Fruit fly (Drosophila melanogaster): ENCODE results near the gene AlaRS.

AlaRS gene

dm6 chr2L:8381508-8382036 is at the start of gene AlaRS:
TSS of gene AlaRS (minus strand) at chr2L:8381764.
- TF ChIP-seq fd96Ca (GFP tag; IDR thresholded peaks at IDR 0.05), result no peak
- TF ChIP-seq CG13204 (GFP tag; optimal IDR thresholded peaks at IDR 0.05), result no peak
- TF ChIP-seq CG9948 (tag; optimal IDR thresholded peaks at IDR 0.05), result peak; percentile 16
- no peak for TF ChIP-seq CG32121 (GFP tag; IDR thresholded peaks at IDR 0.05)
- TF ChIP-seq CG14655 (GFP tag; optimal IDR thresholded peaks at IDR 0.05), result peak; percentile 2
- no peak for TF ChIP-seq CG8301 (tag; optimal IDR thresholded peaks at IDR 0.05)
- TF ChIP-seq Ets98B (GFP tag; IDR thresholded peaks at IDR 0.05), result peak; percentile 37
- TF ChIP-seq gl (tag; optimal IDR thresholded peaks at IDR 0.05), result no peak
- TF ChIP-seq D1 (tag; optimal IDR thresholded peaks at IDR 0.05), result no peak
- peak; percentile 36 for TF ChIP-seq CG8159 (tag; optimal IDR thresholded peaks at IDR 0.05)
- no peak for TF ChIP-seq CG10348 (GFP tag; IDR thresholded peaks at IDR 0.05)
- peak; percentile 28 for TF ChIP-seq CG17806 (tag; optimal IDR thresholded peaks at IDR 0.05)
- peak; percentile 32 for TF ChIP-seq CG15710 (tag; optimal IDR thresholded peaks at IDR 0.05)
- TF ChIP-seq EcR (GFP tag; optimal IDR thresholded peaks at IDR 0.05), result no peak
- peak; percentile 5 for TF ChIP-seq CG34367 (tag; optimal IDR thresholded peaks at IDR 0.05)
- TF ChIP-seq CG4496 (GFP tag; IDR thresholded peaks at IDR 0.05), result no peak
- TF ChIP-seq Pif1A (GFP tag; optimal IDR thresholded peaks at IDR 0.05), result peak; percentile 31
- TF ChIP-seq Pif1B (GFP tag; optimal IDR thresholded peaks at IDR 0.05), result peak; percentile 51
- TF ChIP-seq Snoo (tag; optimal IDR thresholded peaks at IDR 0.05), result peak; percentile 21
- no peak for TF ChIP-seq rn (GFP tag; IDR thresholded peaks at IDR 0.05)
- no peak for TF ChIP-seq CG12605 (GFP tag; IDR thresholded peaks at IDR 0.05)

dm6 chr2L:8426801-8427200 is 45.2 kb upstream of the AlaRS start:
- TF ChIP-seq CG8159 (tag; optimal IDR thresholded peaks at IDR 0.05) (no peak), CG17806 (tag; optimal IDR thresholded peaks at IDR 0.05) (no peak), CG14655 (GFP tag; optimal IDR thresholded peaks at IDR 0.05) (no peak), D1 (tag; optimal IDR thresholded peaks at IDR 0.05) (no peak), fd96Ca (GFP tag; IDR thresholded peaks at IDR 0.05) (no peak), EcR (GFP tag; optimal IDR thresholded peaks at IDR 0.05) (no peak)

DNA sequence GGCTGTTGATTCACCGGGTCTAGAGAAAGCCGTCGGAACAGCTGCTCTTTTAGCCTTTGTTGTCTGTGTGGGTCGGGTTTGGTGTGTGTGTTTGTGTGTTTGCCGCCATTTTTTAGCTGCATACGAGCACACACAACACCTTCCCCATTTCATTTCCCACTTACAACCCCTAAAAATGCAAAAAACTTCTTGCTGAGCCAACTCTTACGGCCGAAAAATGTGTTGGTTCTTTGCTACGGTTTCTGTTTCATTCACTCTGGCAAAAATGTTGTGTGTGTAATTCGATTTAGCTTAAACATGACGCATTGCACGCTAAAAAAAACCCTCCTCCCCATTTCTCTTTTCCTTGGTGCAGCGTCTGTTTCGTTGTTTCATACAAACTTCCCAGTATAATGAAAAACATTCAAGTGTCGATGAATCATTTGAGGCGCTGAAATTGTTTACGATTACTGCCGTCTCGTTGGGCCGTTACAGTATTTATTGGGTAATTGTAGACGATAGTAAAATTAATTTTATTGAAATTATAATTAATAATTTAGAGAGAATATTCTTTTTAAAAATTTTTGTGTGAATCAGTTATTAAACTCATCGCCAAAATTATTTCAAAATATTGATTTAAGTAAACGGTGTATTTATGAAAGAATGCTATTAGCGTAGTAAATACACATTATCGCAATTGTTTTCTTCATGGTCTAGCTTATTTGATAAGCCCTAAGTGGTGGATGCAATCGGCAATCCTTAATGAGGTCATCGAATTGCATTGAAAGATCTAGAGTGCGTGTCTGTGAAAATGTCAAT is 44.6 kb upstream of the AlaRS start:
- TF ChIP-seq CG10348 (GFP tag; IDR thresholded peaks at IDR 0.05), result no peak
- no peak for TF ChIP-seq CG32121 (GFP tag; IDR thresholded peaks at IDR 0.05)
- TF ChIP-seq CG4496 (GFP tag; IDR thresholded peaks at IDR 0.05), result no peak
- TF ChIP-seq CG15710 (tag; optimal IDR thresholded peaks at IDR 0.05), result no peak
- TF ChIP-seq CG14655 (GFP tag; optimal IDR thresholded peaks at IDR 0.05), result no peak
- TF ChIP-seq CG17806 (tag; optimal IDR thresholded peaks at IDR 0.05), result no peak
- no peak for TF ChIP-seq CG12605 (GFP tag; IDR thresholded peaks at IDR 0.05)
- no peak for TF ChIP-seq CG9948 (tag; optimal IDR thresholded peaks at IDR 0.05)
- TF ChIP-seq CG8301 (tag; optimal IDR thresholded peaks at IDR 0.05), result no peak
- no peak for TF ChIP-seq CG13204 (GFP tag; optimal IDR thresholded peaks at IDR 0.05)
- no peak for TF ChIP-seq EcR (GFP tag; optimal IDR thresholded peaks at IDR 0.05)
- no peak for TF ChIP-seq CG8159 (tag; optimal IDR thresholded peaks at IDR 0.05)
- no peak for TF ChIP-seq Pif1B (GFP tag; optimal IDR thresholded peaks at IDR 0.05)
- no peak for TF ChIP-seq Pif1A (GFP tag; optimal IDR thresholded peaks at IDR 0.05)
- no peak for TF ChIP-seq fd96Ca (GFP tag; IDR thresholded peaks at IDR 0.05)
- TF ChIP-seq Snoo (tag; optimal IDR thresholded peaks at IDR 0.05), result no peak
- no peak for TF ChIP-seq rn (GFP tag; IDR thresholded peaks at IDR 0.05)
- no peak for TF ChIP-seq gl (tag; optimal IDR thresholded peaks at IDR 0.05)
- TF ChIP-seq D1 (tag; optimal IDR thresholded peaks at IDR 0.05), result no peak

- no peak for TF ChIP-seq CG14655 (GFP tag; optimal IDR thresholded peaks at IDR 0.05)
- TF ChIP-seq CG34367 (tag; optimal IDR thresholded peaks at IDR 0.05), result no peak
- peak; percentile 72 for TF ChIP-seq EcR (GFP tag; optimal IDR thresholded peaks at IDR 0.05)
- TF ChIP-seq Ets98B (GFP tag; IDR thresholded peaks at IDR 0.05), result no peak
These were observed 43.6 kb upstream of the AlaRS start for dm6 chr2L:8425212-8425611.

DNA sequence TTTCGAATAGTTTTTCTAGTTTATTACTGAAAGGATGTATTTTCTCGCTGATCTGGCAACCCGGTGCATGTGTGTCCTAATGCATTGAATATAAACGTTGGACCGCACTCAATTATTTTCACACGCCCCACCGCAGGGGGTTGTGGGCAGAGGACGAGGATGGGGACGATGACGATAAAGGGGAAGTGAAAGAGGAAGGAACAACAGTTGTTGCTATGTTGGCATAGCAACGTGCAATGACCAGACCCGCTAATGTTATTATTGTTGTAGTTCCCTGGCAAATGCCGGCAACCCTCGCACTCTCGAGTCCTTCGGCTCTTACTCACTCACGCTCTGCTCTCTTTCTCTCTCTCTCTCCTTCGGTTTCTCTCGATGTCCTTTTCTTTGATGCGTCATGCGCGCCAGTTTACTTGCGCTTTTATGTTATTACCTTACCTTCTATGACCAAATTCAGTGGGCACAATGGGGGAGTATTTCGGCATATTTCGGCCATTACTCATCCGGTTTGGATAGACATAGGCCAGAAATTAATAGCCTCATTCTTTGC is 43.2 kb upstream of the AlaRS start:
- no peak for TF ChIP-seq gl (tag; optimal IDR thresholded peaks at IDR 0.05)
- TF ChIP-seq CG12605 (GFP tag; IDR thresholded peaks at IDR 0.05), result no peak
- TF ChIP-seq CG17806 (tag; optimal IDR thresholded peaks at IDR 0.05), result no peak
- no peak for TF ChIP-seq CG8301 (tag; optimal IDR thresholded peaks at IDR 0.05)
- TF ChIP-seq CG10348 (GFP tag; IDR thresholded peaks at IDR 0.05), result no peak
- no peak for TF ChIP-seq CG8159 (tag; optimal IDR thresholded peaks at IDR 0.05)
- TF ChIP-seq EcR (GFP tag; optimal IDR thresholded peaks at IDR 0.05), result no peak
- TF ChIP-seq D1 (tag; optimal IDR thresholded peaks at IDR 0.05), result no peak
- no peak for TF ChIP-seq CG14655 (GFP tag; optimal IDR thresholded peaks at IDR 0.05)

- peak; percentile 42 for TF ChIP-seq gl (tag; optimal IDR thresholded peaks at IDR 0.05)
- no peak for TF ChIP-seq CG8159 (tag; optimal IDR thresholded peaks at IDR 0.05)
- peak; percentile 78 for TF ChIP-seq EcR (GFP tag; optimal IDR thresholded peaks at IDR 0.05)
- peak; percentile 37 for TF ChIP-seq CG13204 (GFP tag; optimal IDR thresholded peaks at IDR 0.05)
- no peak for TF ChIP-seq CG14655 (GFP tag; optimal IDR thresholded peaks at IDR 0.05)
These were observed 42.5 kb upstream of the AlaRS start for dm6 chr2L:8424090-8424470.

Measured in whole organism, pupa.